Worm (Caenorhabditis elegans) whole organism, L3 larva: Measurements from ENCODE around the gene F41H10.3.

Experiments
- ZK546.5 ChIP-seq: sonication (generic microtip); optimal IDR thresholded peaks from 2 replicates; lab custom pipeline; 2017; ENCODE audit warnings: missing biosample characterization, missing genetic modification characterization
- aly-2 ChIP-seq: fragments of 150-350 bp; optimal IDR thresholded peaks from 2 replicates; lab custom pipeline; 2014; ENCODE audit warnings: missing biosample characterization, missing genetic modification characterization
- ama-1 ChIP-seq: fragments of 150-350 bp; optimal IDR thresholded peaks from 2 replicates; lab custom pipeline; 2018
- ceh-28 ChIP-seq: fragments of 150-350 bp; optimal IDR thresholded peaks from 2 replicates; lab custom pipeline; 2014; ENCODE audit warnings: missing biosample characterization, missing genetic modification reagents, missing genetic modification characterization
- ceh-82 ChIP-seq: fragments of 150-350 bp; optimal IDR thresholded peaks from 2 replicates; lab custom pipeline; 2014; ENCODE audit warnings: missing biosample characterization, missing genetic modification characterization
- ceh-9 ChIP-seq: sonication (generic microtip); optimal IDR thresholded peaks from 2 replicates; lab custom pipeline; 2018; ENCODE audit warnings: missing biosample characterization, missing genetic modification characterization
- daf-12 ChIP-seq: fragments of 150-350 bp; optimal IDR thresholded peaks from 2 replicates; lab custom pipeline; 2014; ENCODE audit warnings: missing biosample characterization, missing genetic modification reagents, missing genetic modification characterization
- egl-27 ChIP-seq: sonication (generic microtip); optimal IDR thresholded peaks from 4 replicates; lab custom pipeline; 2017; ENCODE audit warnings: missing biosample characterization, missing genetic modification reagents, missing genetic modification characterization
- egl-5 ChIP-seq: fragments of 150-350 bp; optimal IDR thresholded peaks from 2 replicates; lab custom pipeline; 2017; ENCODE audit warnings: missing biosample characterization, missing genetic modification reagents, missing genetic modification characterization, inconsistent platforms
- elt-1 ChIP-seq: fragments of 150-350 bp; optimal IDR thresholded peaks from 2 replicates; lab custom pipeline; 2014; ENCODE audit warnings: missing biosample characterization, missing genetic modification characterization
- elt-2 ChIP-seq: sonication (generic microtip); optimal IDR thresholded peaks from 2 replicates; lab custom pipeline; 2016; ENCODE audit warnings: missing genetic modification reagents, mild to moderate bottlenecking, missing genetic modification characterization, missing compliant biosample characterization
- elt-3 ChIP-seq, 3 experiments: fragments of 150-350 bp in 1 of 3; sonication (generic microtip) in 2 of 3; optimal IDR thresholded peaks; 2 replicates in 2 of 3; 4 replicates in 1 of 3; lab custom pipeline; 2014 to 2017; ENCODE audit warnings: missing biosample characterization in 3 of 3, missing genetic modification characterization in 3 of 3
- eor-1 ChIP-seq, 2 experiments: fragments of 150-350 bp; optimal IDR thresholded peaks; 2 replicates each; lab custom pipeline; 2014 to 2018; ENCODE audit warnings: missing biosample characterization in 2 of 2, missing genetic modification characterization in 2 of 2
- fos-1 ChIP-seq: fragments of 150-350 bp; optimal IDR thresholded peaks from 2 replicates; lab custom pipeline; 2014; ENCODE audit warnings: missing biosample characterization, missing genetic modification characterization
- hmg-11 ChIP-seq: sonication (generic microtip); optimal IDR thresholded peaks from 2 replicates; lab custom pipeline; 2016; ENCODE audit warnings: missing genetic modification characterization, missing compliant biosample characterization
- jun-1 ChIP-seq: fragments of 150-350 bp; optimal IDR thresholded peaks from 2 replicates; lab custom pipeline; 2014; ENCODE audit warnings: missing biosample characterization, missing genetic modification reagents, missing genetic modification characterization
- lin-15B ChIP-seq: fragments of 150-350 bp; optimal IDR thresholded peaks from 2 replicates; lab custom pipeline; 2014; ENCODE audit warnings: missing biosample characterization, missing genetic modification characterization
- mdl-1 ChIP-seq: fragments of 150-350 bp; optimal IDR thresholded peaks from 2 replicates; lab custom pipeline; 2014; ENCODE audit warnings: missing biosample characterization, missing genetic modification characterization
- mml-1 ChIP-seq: fragments of 150-350 bp; sonication (generic microtip); optimal IDR thresholded peaks from 3 replicates; lab custom pipeline; 2014; ENCODE audit warnings: missing biosample characterization, missing genetic modification characterization
- nhr-23 ChIP-seq: fragments of 150-350 bp; optimal IDR thresholded peaks from 2 replicates; lab custom pipeline; 2014; ENCODE audit warnings: missing biosample characterization, missing genetic modification reagents, missing genetic modification characterization
- nhr-25 ChIP-seq: sonication (generic microtip); optimal IDR thresholded peaks from 2 replicates; lab custom pipeline; 2017; ENCODE audit warnings: missing biosample characterization, missing genetic modification characterization
- nhr-28 ChIP-seq: fragments of 150-350 bp; optimal IDR thresholded peaks from 2 replicates; lab custom pipeline; 2014; ENCODE audit warnings: missing biosample characterization, missing genetic modification characterization
- nhr-43 ChIP-seq: sonication (generic microtip); optimal IDR thresholded peaks from 2 replicates; lab custom pipeline; 2016; ENCODE audit warnings: mild to moderate bottlenecking, missing genetic modification characterization, missing compliant biosample characterization; ENCODE audit not compliant: poor library complexity, severe bottlenecking
- nhr-67 ChIP-seq: fragments of 150-350 bp; optimal IDR thresholded peaks from 2 replicates; lab custom pipeline; 2014; ENCODE audit warnings: missing biosample characterization, missing genetic modification characterization
- nhr-76 ChIP-seq: fragments of 150-350 bp; sonication (generic microtip); optimal IDR thresholded peaks from 5 replicates; lab custom pipeline; 2014; ENCODE audit warnings: missing biosample characterization, missing genetic modification characterization
- nhr-77 ChIP-seq: fragments of 150-350 bp; optimal IDR thresholded peaks from 2 replicates; lab custom pipeline; 2014; ENCODE audit warnings: missing biosample characterization, missing genetic modification characterization
- pha-4 ChIP-seq: fragments of 150-350 bp; optimal IDR thresholded peaks from 2 replicates; lab custom pipeline; 2014; ENCODE audit warnings: missing biosample characterization, missing genetic modification reagents, missing genetic modification characterization
- pqm-1 ChIP-seq: fragments of 150-350 bp; optimal IDR thresholded peaks from 2 replicates; lab custom pipeline; 2017; ENCODE audit warnings: missing biosample characterization, missing genetic modification characterization, inconsistent platforms
- sea-2 ChIP-seq: fragments of 150-350 bp; sonication (generic microtip); optimal IDR thresholded peaks from 4 replicates; lab custom pipeline; 2014; ENCODE audit warnings: missing biosample characterization, missing genetic modification reagents, missing genetic modification characterization
- snpc-4 ChIP-seq: fragments of 150-350 bp; optimal IDR thresholded peaks from 2 replicates; lab custom pipeline; 2014; ENCODE audit warnings: missing biosample characterization, missing genetic modification characterization
- tbx-2 ChIP-seq: sonication (generic microtip); optimal IDR thresholded peaks from 2 replicates; lab custom pipeline; 2016; ENCODE audit warnings: mild to moderate bottlenecking, missing genetic modification characterization, missing compliant biosample characterization
- unc-39 ChIP-seq: sonication (generic microtip); optimal IDR thresholded peaks from 4 replicates; lab custom pipeline; 2017; ENCODE audit warnings: missing biosample characterization, missing genetic modification characterization
- unc-62 ChIP-seq: fragments of 150-350 bp; sonication (generic microtip); optimal IDR thresholded peaks from 4 replicates; lab custom pipeline; 2014; ENCODE audit warnings: missing biosample characterization, missing genetic modification reagents, missing genetic modification characterization
- zag-1 ChIP-seq: fragments of 150-350 bp; optimal IDR thresholded peaks from 2 replicates; lab custom pipeline; 2014; ENCODE audit warnings: missing biosample characterization, missing genetic modification characterization
- ztf-11 ChIP-seq: fragments of 150-350 bp; optimal IDR thresholded peaks from 2 replicates; lab custom pipeline; 2014; ENCODE audit warnings: missing biosample characterization, missing genetic modification characterization

The F41H10.3 gene

DNA sequence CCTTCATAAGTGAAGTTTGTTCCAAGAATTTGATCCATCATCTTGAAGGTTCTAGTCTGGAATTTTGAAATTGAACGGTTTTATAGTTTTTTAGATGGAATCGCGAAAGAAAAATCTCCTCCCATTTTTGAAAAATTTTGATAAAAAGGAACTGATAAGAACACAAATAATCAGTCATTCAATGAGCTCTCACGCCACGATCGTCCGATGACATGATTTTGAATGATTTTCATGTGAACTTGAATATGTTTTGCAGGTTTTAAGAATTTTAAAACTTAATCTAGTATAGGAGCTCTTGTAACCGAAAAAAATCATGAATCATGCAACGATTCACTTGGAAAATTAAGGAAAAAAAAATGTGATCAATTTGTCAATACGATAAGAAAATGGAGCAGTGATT, 7.5 kb downstream of the F41H10.3 start, which contains the start of gene elo-5:
TSS of gene elo-5 (minus strand) at position 56 of the 400 bp plus-strand sequence.
- TF ChIP-seq ceh-9 (tag; lab: Kevin White, UChicago) (no peak), tbx-2 (tag; lab: Kevin White, UChicago) (no peak), daf-12 (no peak), mml-1 (tag; lab: Kevin White, UChicago) (no peak), aly-2 (tag; lab: Kevin White, UChicago) (no peak), jun-1 (tag; lab: Kevin White, UChicago) (no peak), eor-1 (tag; optimal IDR thresholded peaks at IDR 0.05; lab: Kevin White, UChicago) (no peak), elt-2 (tag; lab: Kevin White, UChicago) (peak; percentile 91), hmg-11 (tag; lab: Kevin White, UChicago) (no peak), snpc-4 (tag; lab: Kevin White, UChicago) (no peak), pha-4 (peak; percentile 47), ZK546.5 (no peak), egl-5 (no peak), pqm-1 (tag; lab: Kevin White, UChicago) (peak; percentile 52), nhr-76 (tag; lab: Kevin White, UChicago) (no peak), ceh-82 (no peak), nhr-67 (tag; lab: Kevin White, UChicago) (no peak)
- TF ChIP-seq, all 47 proteins: peak for 3

DNA sequence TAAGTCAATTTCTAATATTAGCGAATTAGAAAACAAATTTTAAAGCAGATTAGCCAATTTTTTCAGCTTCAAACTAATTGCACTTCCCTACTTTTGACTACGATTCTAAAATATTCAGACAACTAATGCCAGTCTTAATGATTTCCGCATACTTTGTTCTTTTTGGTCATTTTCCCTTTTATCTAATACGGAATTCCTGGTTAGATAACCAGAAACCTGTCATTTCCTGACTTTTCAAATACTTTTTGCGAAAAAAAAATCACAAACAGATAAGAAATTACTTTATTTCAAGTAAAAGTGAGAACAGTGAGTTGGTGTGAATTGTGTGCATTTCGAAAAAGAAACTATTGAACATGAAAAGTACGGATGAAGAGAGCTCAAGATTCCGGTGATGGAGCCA, 10.5 kb downstream of the F41H10.3 start:
- TF ChIP-seq nhr-23 (tag; lab: Kevin White, UChicago) (no peak), pqm-1 (tag; lab: Kevin White, UChicago) (peak; percentile 46), elt-2 (tag; lab: Kevin White, UChicago) (peak; percentile 83), pha-4 (no peak)
- TF ChIP-seq, all 47 proteins: peak for 2

DNA sequence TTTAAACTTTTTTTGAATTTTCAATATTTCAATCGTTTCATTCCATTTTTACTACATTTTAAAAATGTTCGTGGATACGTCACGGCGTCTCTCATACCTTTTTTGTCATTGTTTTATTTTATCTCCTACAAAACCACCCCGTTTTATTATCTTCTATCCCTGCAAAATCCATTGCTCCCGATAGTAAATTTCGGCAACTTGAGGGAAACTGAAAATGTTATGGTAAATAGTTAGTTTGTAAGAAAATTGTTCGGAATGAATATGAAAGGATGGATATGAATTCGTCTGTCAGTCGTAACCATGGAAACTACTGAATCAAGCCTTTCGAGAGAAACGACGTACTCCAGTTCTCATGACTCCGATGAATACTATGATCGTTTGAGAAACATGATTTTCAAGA, 11.7 kb downstream of the F41H10.3 start, which contains the start of gene F41H10.2:
TSS of gene F41H10.2 (plus strand) at position 301 of the 400 bp plus-strand sequence.
- TF ChIP-seq ztf-11 (tag; lab: Kevin White, UChicago) (no peak), daf-12 (no peak), egl-27 (tag; lab: Kevin White, UChicago) (no peak), ama-1 (no peak), pha-4 (no peak), pqm-1 (tag; lab: Kevin White, UChicago) (no peak), mml-1 (tag; lab: Kevin White, UChicago) (no peak), nhr-43 (tag; lab: Kevin White, UChicago) (no peak), elt-3 (tag; optimal IDR thresholded peaks at IDR 0.05; lab: Kevin White, UChicago) (no peak), zag-1 (tag; lab: Kevin White, UChicago) (no peak), ZK546.5 (no peak), ceh-82 (no peak), nhr-28 (tag; lab: Kevin White, UChicago) (no peak), egl-5 (no peak), unc-39 (tag; lab: Kevin White, UChicago) (no peak), elt-1 (no peak), sea-2 (GFP tag; lab: Kevin White, UChicago) (no peak), ceh-28 (tag; lab: Kevin White, UChicago) (no peak)

DNA sequence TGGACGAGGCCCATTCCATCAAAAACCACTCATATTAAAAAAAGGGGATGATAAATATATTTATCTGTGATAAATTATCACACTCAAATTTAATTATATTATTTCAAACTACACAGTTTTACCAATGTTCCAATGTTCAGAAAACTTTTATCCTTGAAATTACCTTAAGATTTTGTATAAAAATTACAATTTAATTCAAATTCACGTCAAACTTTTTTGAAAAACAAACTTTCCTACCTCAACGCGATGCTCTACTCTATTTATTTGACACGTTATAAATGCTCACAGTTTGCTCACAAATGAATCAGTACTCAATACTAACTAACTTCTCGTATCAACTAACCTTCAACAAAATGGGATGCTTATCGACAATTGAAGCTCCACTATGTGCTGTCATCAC, 13.0 kb downstream of the F41H10.3 start, which contains the start of gene F41H10.1:
TSS of gene F41H10.1 (plus strand) at position 301 of the 400 bp plus-strand sequence.
- TF ChIP-seq zag-1 (tag; lab: Kevin White, UChicago), result no peak
- TF ChIP-seq fos-1 (tag; lab: Kevin White, UChicago), result no peak
- TF ChIP-seq egl-27 (tag; lab: Kevin White, UChicago), result no peak
- no peak for TF ChIP-seq daf-12
- no peak for TF ChIP-seq unc-62 (GFP tag; lab: Kevin White, UChicago)
- no peak for TF ChIP-seq nhr-77 (tag; lab: Kevin White, UChicago)
- no peak for TF ChIP-seq mdl-1 (tag; lab: Kevin White, UChicago)
- TF ChIP-seq pha-4, result no peak
- TF ChIP-seq nhr-67 (tag; lab: Kevin White, UChicago), result no peak
- TF ChIP-seq egl-5, result no peak
- no peak for TF ChIP-seq nhr-25 (tag; lab: Kevin White, UChicago)
- TF ChIP-seq hmg-11 (tag; lab: Kevin White, UChicago), result no peak
- no peak for TF ChIP-seq lin-15B
- TF ChIP-seq ztf-11 (tag; lab: Kevin White, UChicago), result no peak
- TF ChIP-seq sea-2 (GFP tag; lab: Kevin White, UChicago), result no peak
